Worm (Caenorhabditis elegans) whole organism, L1 larva: ENCODE results near the gene sur-5.

ENCODE experiments used
- C16A3.4 ChIP-seq: fragments of 150-350 bp; optimal IDR thresholded peaks from 2 replicates; lab custom pipeline; 2014; ENCODE audit warnings: missing biosample characterization, missing genetic modification characterization
- C34B4.2 ChIP-seq: sonication (generic microtip); optimal IDR thresholded peaks from 2 replicates; lab custom pipeline; 2017; ENCODE audit warnings: mild to moderate bottlenecking, missing genetic modification characterization, missing compliant biosample characterization
- F16B12.6 ChIP-seq: fragments of 150-350 bp; optimal IDR thresholded peaks from 2 replicates; lab custom pipeline; 2014; ENCODE audit warnings: missing biosample characterization, missing genetic modification characterization
- aha-1 ChIP-seq: fragments of 150-350 bp; optimal IDR thresholded peaks from 2 replicates; lab custom pipeline; 2014; ENCODE audit warnings: missing biosample characterization, missing genetic modification characterization
- alr-1 ChIP-seq: fragments of 200-800 bp; sonication (Bioruptor generic); optimal IDR thresholded peaks from 2 replicates; lab custom pipeline; 2018; ENCODE audit warnings: borderline replicate concordance, mild to moderate bottlenecking, missing genetic modification characterization, missing compliant biosample characterization
- ama-1 ChIP-seq: fragments of 150-350 bp; optimal IDR thresholded peaks from 2 replicates; lab custom pipeline; 2014
- ceh-82 ChIP-seq, 3 experiments: fragments of 150-350 bp in 1 of 3; sonication (generic microtip) in 2 of 3; optimal IDR thresholded peaks; 2 replicates each; lab custom pipeline; 2014 to 2017; ENCODE audit warnings: missing biosample characterization in 3 of 3, missing genetic modification characterization in 3 of 3
- dpl-1 ChIP-seq, 3 experiments: fragments of 150-350 bp in 2 of 3; sonication (generic microtip) in 1 of 3; optimal IDR thresholded peaks; 2 replicates each; lab custom pipeline; 2014 to 2017; ENCODE audit warnings: missing biosample characterization in 3 of 3, missing genetic modification characterization in 3 of 3, missing genetic modification reagents in 3 of 3
- dsc-1 ChIP-seq: sonication (generic microtip); optimal IDR thresholded peaks from 2 replicates; lab custom pipeline; 2016; ENCODE audit warnings: mild to moderate bottlenecking, missing genetic modification characterization, missing compliant biosample characterization
- efl-1 ChIP-seq, 4 experiments: fragments of 150-350 bp; optimal IDR thresholded peaks in 3 of 4; peaks in 1 of 4; 1 replicate in 1 of 4; 2 replicates in 3 of 4; lab custom pipeline; 2014; ENCODE audit warnings: missing biosample characterization in 2 of 4, missing genetic modification characterization in 2 of 4, missing genetic modification reagents in 2 of 4
- elt-2 ChIP-seq: sonication (generic microtip); optimal IDR thresholded peaks from 2 replicates; lab custom pipeline; 2016; ENCODE audit warnings: missing genetic modification characterization, mild to moderate bottlenecking, inconsistent platforms, missing compliant biosample characterization, missing genetic modification reagents
- fkh-10 ChIP-seq: sonication (generic microtip); optimal IDR thresholded peaks from 2 replicates; lab custom pipeline; 2017; ENCODE audit warnings: missing biosample characterization, missing genetic modification reagents, missing genetic modification characterization
- fkh-8 ChIP-seq: sonication (generic microtip); optimal IDR thresholded peaks from 2 replicates; lab custom pipeline; 2016; ENCODE audit warnings: mild to moderate bottlenecking, missing genetic modification characterization, missing compliant biosample characterization
- fos-1 ChIP-seq: fragments of 150-350 bp; optimal IDR thresholded peaks from 2 replicates; lab custom pipeline; 2014; ENCODE audit warnings: missing biosample characterization, missing genetic modification characterization
- hlh-17 ChIP-seq: fragments of 200-800 bp; sonication (Bioruptor generic); optimal IDR thresholded peaks from 2 replicates; lab custom pipeline; 2018; ENCODE audit warnings: missing genetic modification characterization, mild to moderate bottlenecking, missing compliant biosample characterization, moderate library complexity, borderline replicate concordance
- hpl-2 ChIP-seq: fragments of 150-350 bp; optimal IDR thresholded peaks from 2 replicates; lab custom pipeline; 2014; ENCODE audit warnings: missing biosample characterization, missing genetic modification reagents, missing genetic modification characterization
- irx-1 ChIP-seq: sonication (generic microtip); optimal IDR thresholded peaks from 2 replicates; lab custom pipeline; 2016; ENCODE audit warnings: missing genetic modification characterization, missing compliant biosample characterization
- isw-1 ChIP-seq: fragments of 200-800 bp; sonication (Bioruptor generic); IDR thresholded peaks from 2 replicates; pipeline ENCODE4 v1.3.6; 2022; ENCODE audit warnings: missing genetic modification characterization, missing compliant biosample characterization
- lin-14 ChIP-seq: fragments of 200-800 bp; sonication (Bioruptor generic); optimal IDR thresholded peaks from 2 replicates; lab custom pipeline; 2018; ENCODE audit warnings: mild to moderate bottlenecking, missing genetic modification characterization, moderate library complexity, missing compliant biosample characterization
- lin-15B ChIP-seq: fragments of 150-350 bp; sonication (generic microtip); optimal IDR thresholded peaks from 3 replicates; lab custom pipeline; 2014; ENCODE audit warnings: missing biosample characterization, missing genetic modification characterization
- lin-35 ChIP-seq, 2 experiments: fragments of 150-350 bp; optimal IDR thresholded peaks; 2 replicates each; lab custom pipeline; 2014; ENCODE audit warnings: missing biosample characterization in 2 of 2, missing genetic modification characterization in 2 of 2, missing genetic modification reagents in 2 of 2
- lir-3 ChIP-seq: sonication (generic microtip); optimal IDR thresholded peaks from 2 replicates; lab custom pipeline; 2016; ENCODE audit warnings: mild to moderate bottlenecking, missing genetic modification characterization, moderate library complexity, missing compliant biosample characterization; ENCODE audit not compliant: poor library complexity
- lsy-2 ChIP-seq, 2 experiments: fragments of 150-350 bp; optimal IDR thresholded peaks; 2 replicates each; lab custom pipeline; 2014; ENCODE audit warnings: missing biosample characterization in 2 of 2, missing genetic modification characterization in 2 of 2
- mdl-1 ChIP-seq, 2 experiments: fragments of 150-350 bp; optimal IDR thresholded peaks; 2 replicates each; lab custom pipeline; 2014 to 2017; ENCODE audit warnings: missing biosample characterization in 2 of 2, missing genetic modification characterization in 2 of 2, inconsistent platforms in 1 of 2
- mef-2 ChIP-seq: fragments of 150-350 bp; optimal IDR thresholded peaks from 2 replicates; lab custom pipeline; 2014; ENCODE audit warnings: missing biosample characterization, missing genetic modification characterization
- nhr-19 ChIP-seq: fragments of 200-800 bp; sonication (Bioruptor generic); conservative IDR thresholded peaks from 2 replicates; pipeline ENCODE4 v1.3.6; 2022; ENCODE audit warnings: missing genetic modification characterization, missing compliant biosample characterization
- nhr-237 ChIP-seq: fragments of 150-350 bp; optimal IDR thresholded peaks from 2 replicates; lab custom pipeline; 2014; ENCODE audit warnings: missing biosample characterization, missing genetic modification characterization
- nhr-71 ChIP-seq: sonication (generic microtip); optimal IDR thresholded peaks from 2 replicates; lab custom pipeline; 2016; ENCODE audit warnings: mild to moderate bottlenecking, missing genetic modification characterization, moderate library complexity, missing compliant biosample characterization
- nhr-76 ChIP-seq: sonication (generic microtip); optimal IDR thresholded peaks from 2 replicates; lab custom pipeline; 2017; ENCODE audit warnings: missing biosample characterization, missing genetic modification characterization
- nhr-77 ChIP-seq: fragments of 150-350 bp; optimal IDR thresholded peaks from 2 replicates; lab custom pipeline; 2014; ENCODE audit warnings: missing biosample characterization, missing genetic modification characterization
- nhr-84 ChIP-seq: sonication (generic microtip); optimal IDR thresholded peaks from 2 replicates; lab custom pipeline; 2017; ENCODE audit warnings: missing biosample characterization, missing genetic modification characterization
- nhr-90 ChIP-seq: sonication (generic microtip); optimal IDR thresholded peaks from 2 replicates; lab custom pipeline; 2016; ENCODE audit warnings: mild to moderate bottlenecking, missing genetic modification characterization, missing compliant biosample characterization; ENCODE audit not compliant: poor library complexity
- pag-3 ChIP-seq: sonication (generic microtip); optimal IDR thresholded peaks from 2 replicates; lab custom pipeline; 2017; ENCODE audit warnings: missing genetic modification characterization, mild to moderate bottlenecking, missing compliant biosample characterization, antibody characterized with exemption, borderline replicate concordance; ENCODE audit not compliant: insufficient read depth
- pqm-1 ChIP-seq: sonication (generic microtip); optimal IDR thresholded peaks from 3 replicates; lab custom pipeline; 2017; ENCODE audit warnings: missing biosample characterization, missing genetic modification characterization
- rnt-1 ChIP-seq: sonication (generic microtip); optimal IDR thresholded peaks from 2 replicates; lab custom pipeline; 2016; ENCODE audit warnings: mild to moderate bottlenecking, missing genetic modification characterization, moderate library complexity, missing compliant biosample characterization
- snu-23 ChIP-seq: sonication (generic microtip); optimal IDR thresholded peaks from 2 replicates; lab custom pipeline; 2016; ENCODE audit warnings: missing genetic modification characterization, missing compliant biosample characterization
- sptf-1 ChIP-seq: fragments of 150-350 bp; optimal IDR thresholded peaks from 2 replicates; lab custom pipeline; 2014; ENCODE audit warnings: missing biosample characterization, missing genetic modification characterization
- sup-37 ChIP-seq: fragments of 200-800 bp; sonication (Bioruptor generic); optimal IDR thresholded peaks from 2 replicates; lab custom pipeline; 2018; ENCODE audit warnings: mild to moderate bottlenecking, missing genetic modification characterization, missing compliant biosample characterization
- tlp-1 ChIP-seq: fragments of 150-350 bp; optimal IDR thresholded peaks from 2 replicates; lab custom pipeline; 2014; ENCODE audit warnings: missing biosample characterization, missing genetic modification characterization
- unc-130 ChIP-seq: fragments of 150-350 bp; optimal IDR thresholded peaks from 2 replicates; lab custom pipeline; 2017; ENCODE audit warnings: missing biosample characterization, missing genetic modification characterization, inconsistent platforms
- unc-86 ChIP-seq: sonication (generic microtip); optimal IDR thresholded peaks from 2 replicates; lab custom pipeline; 2016; ENCODE audit warnings: missing genetic modification characterization, missing compliant biosample characterization
- unc-98 ChIP-seq: fragments of 200-800 bp; sonication (Bioruptor generic); IDR thresholded peaks from 2 replicates; pipeline ENCODE4 v1.3.6; 2022; ENCODE audit warnings: missing genetic modification characterization, missing compliant biosample characterization
- vab-15 ChIP-seq: sonication (generic microtip); optimal IDR thresholded peaks from 2 replicates; lab custom pipeline; 2017; ENCODE audit warnings: missing genotype, mild to moderate bottlenecking, missing genetic modification characterization, missing compliant biosample characterization
- zag-1 ChIP-seq: fragments of 150-350 bp; optimal IDR thresholded peaks from 2 replicates; lab custom pipeline; 2014; ENCODE audit warnings: missing biosample characterization, missing genetic modification characterization
- ztf-11 ChIP-seq, 2 experiments: sonication (generic microtip); optimal IDR thresholded peaks; 2 replicates each; lab custom pipeline; 2016 to 2017; ENCODE audit warnings: missing genetic modification characterization in 2 of 2, missing biosample characterization in 1 of 2, missing compliant biosample characterization in 1 of 2
- ztf-4 ChIP-seq: fragments of 150-350 bp; optimal IDR thresholded peaks from 2 replicates; lab custom pipeline; 2014; ENCODE audit warnings: missing biosample characterization, missing genetic modification characterization

Gene sur-5

DNA sequence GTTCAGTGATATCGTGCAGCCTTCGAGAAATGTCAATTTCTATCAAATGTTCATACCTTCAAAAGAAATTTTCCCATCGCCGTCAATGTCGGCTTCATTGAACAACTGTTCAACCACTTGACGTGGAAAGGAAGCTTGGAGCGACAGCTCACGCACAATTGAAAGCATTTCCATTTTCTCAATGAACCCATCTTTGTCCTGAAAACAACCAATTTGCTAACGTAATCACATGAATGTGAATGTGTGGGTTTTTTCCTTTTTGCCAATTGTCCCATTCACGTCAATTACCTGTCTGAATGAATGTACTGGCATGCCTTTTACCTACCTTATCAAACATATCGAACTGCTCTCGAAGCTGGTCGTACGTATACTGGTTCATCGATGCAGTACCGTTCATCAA, 9.1 kb downstream of the sur-5 start:
- TF ChIP-seq vab-15 (tag; lab: Kevin White, UChicago) (no peak), mef-2 (tag; lab: Kevin White, UChicago) (no peak), nhr-71 (no peak), C34B4.2 (no peak), unc-98 (no peak)

DNA sequence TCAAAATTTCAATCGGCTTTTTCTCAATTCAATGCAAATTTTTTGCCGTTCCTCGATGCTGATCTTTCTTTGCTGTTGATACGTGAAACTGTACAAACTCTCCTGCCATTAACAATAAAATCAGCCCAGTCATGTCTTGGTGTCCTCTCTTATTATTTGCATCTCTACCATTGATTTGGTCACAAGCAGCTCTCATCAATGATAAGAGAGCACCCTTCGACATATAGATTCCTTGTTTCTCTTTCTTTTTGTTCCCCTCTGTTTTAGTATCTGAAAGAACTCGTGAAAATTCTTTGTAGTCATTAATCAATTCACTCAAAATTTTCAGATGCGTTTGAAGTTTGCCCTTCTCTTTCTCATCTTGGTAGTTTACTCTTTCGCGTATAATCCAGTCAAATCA, 13.6 kb downstream of the sur-5 start, which contains the start of gene lron-7:
Gene lron-7 (plus strand): TSS at position 323 of the 400 bp plus-strand sequence.
- no peak for TF ChIP-seq lin-14 (GFP tag; lab: Kevin White, UChicago)
- no peak for TF ChIP-seq lin-15B (tag; lab: Kevin White, UChicago)
- peak in 1 of 2 experiments; percentile 21 for TF ChIP-seq lin-35 (GFP tag; optimal IDR thresholded peaks at IDR 0.05; lab: Kevin White, UChicago)
- TF ChIP-seq nhr-77, result no peak
- peak; percentile 31 for TF ChIP-seq elt-2
- TF ChIP-seq efl-1 (optimal IDR thresholded peaks at IDR 0.05; lab: Kevin White, UChicago), result no peak
- TF ChIP-seq efl-1 (GFP tag; optimal IDR thresholded peaks at IDR 0.05 in 1 of 2; lab: Kevin White, UChicago), result peak in 1 of 2 experiments; percentile 62

- TF ChIP-seq sptf-1 (tag; lab: Kevin White, UChicago) (no peak), sup-37 (no peak), lsy-2 (tag; optimal IDR thresholded peaks at IDR 0.05; lab: Kevin White, UChicago) (peak in 1 of 2 experiments; percentile 3), aha-1 (tag; lab: Kevin White, UChicago) (no peak), C16A3.4 (tag; lab: Kevin White, UChicago) (no peak), pqm-1 (tag; lab: Kevin White, UChicago) (no peak), nhr-84 (tag; lab: Kevin White, UChicago) (no peak), ceh-82 (tag; optimal IDR thresholded peaks at IDR 0.05; lab: Kevin White, UChicago) (no peak), fos-1 (no peak), unc-98 (no peak), dpl-1 (GFP tag; optimal IDR thresholded peaks at IDR 0.05; lab: Kevin White, UChicago) (no peak), ztf-11 (tag; optimal IDR thresholded peaks at IDR 0.05; lab: Kevin White, UChicago) (no peak), mdl-1 (tag; optimal IDR thresholded peaks at IDR 0.05; lab: Kevin White, UChicago) (no peak), lin-14 (GFP tag; lab: Kevin White, UChicago) (peak; percentile 31), hpl-2 (GFP tag; lab: Kevin White, UChicago) (no peak), nhr-237 (no peak), elt-2 (no peak), nhr-19 (GFP tag; lab: Robert Waterston, UW) (no peak), rnt-1 (no peak), nhr-71 (no peak), alr-1 (tag; lab: Kevin White, UChicago) (no peak), zag-1 (no peak), fkh-10 (no peak), isw-1 (no peak), pag-3 (no peak), ama-1 (lab: Kevin White, UChicago) (no peak), irx-1 (tag; lab: Kevin White, UChicago) (peak; percentile 21), lir-3 (no peak), tlp-1 (tag; lab: Kevin White, UChicago) (no peak), snu-23 (GFP tag; lab: Kevin White, UChicago) (no peak), nhr-76 (tag; lab: Kevin White, UChicago) (no peak), ztf-4 (tag; lab: Kevin White, UChicago) (no peak), nhr-77 (peak; percentile 18), F16B12.6 (no peak), unc-130 (tag; lab: Kevin White, UChicago) (no peak), unc-86 (tag; lab: Kevin White, UChicago) (no peak), fkh-8 (tag; lab: Kevin White, UChicago) (no peak), efl-1 (optimal IDR thresholded peaks at IDR 0.05; lab: Kevin White, UChicago) (no peak), efl-1 (GFP tag; optimal IDR thresholded peaks at IDR 0.05 in 1 of 2; lab: Kevin White, UChicago) (peak in 1 of 2 experiments; percentile 27), dsc-1 (tag; lab: Kevin White, UChicago) (no peak), nhr-90 (no peak), hlh-17 (GFP tag; lab: Kevin White, UChicago) (no peak)
These were observed 14.3 kb downstream of the sur-5 start for ce11 chrX:7290859-7291628.
